Worm (Caenorhabditis elegans): Measurements from ENCODE around the gene C01G12.16.

DNA sequence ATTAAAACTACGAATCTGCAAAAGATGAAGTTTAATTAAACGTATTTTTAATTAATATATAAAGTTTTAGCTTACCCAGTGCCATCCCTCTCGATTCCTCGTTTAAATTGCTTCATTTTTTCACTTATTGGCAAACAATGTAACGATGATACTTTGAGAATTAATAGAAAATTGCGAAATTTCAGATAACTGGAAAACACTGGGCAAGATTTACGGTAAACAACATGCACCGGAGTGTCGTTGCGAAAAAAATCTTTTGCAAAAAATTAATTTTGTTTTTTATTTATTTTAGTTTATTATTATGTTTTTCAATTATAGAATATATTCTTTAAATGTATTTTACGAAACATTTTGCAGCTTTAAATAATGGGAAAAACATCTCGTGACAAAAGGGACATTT, 43.0 kb downstream of the C01G12.16 start, which contains the start of the genes pelo-1 and R74.7:
- TF ChIP-seq ama-1 (optimal IDR thresholded peaks at IDR 0.05) (no peak), odd-2 (tag; optimal IDR thresholded peaks at IDR 0.05) (no peak), unc-55 (GFP tag; optimal IDR thresholded peaks at IDR 0.05) (no peak), pag-3 (tag; optimal IDR thresholded peaks at IDR 0.05; ENCODE audit: borderline replicate concordance) (no peak), dmd-4 (tag; optimal IDR thresholded peaks at IDR 0.05; ENCODE audit: borderline replicate concordance) (no peak), mec-3 (tag; optimal IDR thresholded peaks at IDR 0.05; ENCODE audit: borderline replicate concordance) (no peak), pha-4 (tag; optimal IDR thresholded peaks at IDR 0.05) (no peak), che-1 (tag; optimal IDR thresholded peaks at IDR 0.05) (no peak), ceh-19 (GFP tag; optimal IDR thresholded peaks at IDR 0.05) (no peak), tbx-2 (tag; optimal IDR thresholded peaks at IDR 0.05) (no peak), ceh-30 (tag; optimal IDR thresholded peaks at IDR 0.05) (no peak), ceh-9 (tag; optimal IDR thresholded peaks at IDR 0.05) (no peak)
